Worm (Caenorhabditis elegans) whole organism, young adult: ENCODE measurements around the gene trp-1.

Experiments
- F49E8.2 ChIP-seq: sonication (generic microtip); optimal IDR thresholded peaks from 3 replicates; lab custom pipeline; 2017; ENCODE audit warnings: missing genetic modification characterization, mild to moderate bottlenecking, missing compliant biosample characterization, antibody characterized with exemption, moderate library complexity; ENCODE audit not compliant: insufficient read depth
- Y53F4B.3 ChIP-seq: fragments of 200-800 bp; sonication (Bioruptor generic); IDR thresholded peaks from 2 replicates; pipeline ENCODE4 v1.3.6; 2022; ENCODE audit warnings: missing genetic modification reagents, missing genetic modification characterization, missing compliant biosample characterization
- ama-1 ChIP-seq, 3 experiments: fragments of 150-350 bp in 1 of 3; sonication (generic microtip) in 2 of 3; optimal IDR thresholded peaks; 2 replicates each; lab custom pipeline; 2014 to 2018; ENCODE audit warnings: missing biosample characterization in 2 of 3, missing genetic modification characterization in 2 of 3, missing genetic modification reagents in 2 of 3
- let-526 ChIP-seq: fragments of 200-800 bp; sonication (Bioruptor generic); IDR thresholded peaks from 2 replicates; pipeline ENCODE4 v1.3.6; 2022; ENCODE audit warnings: missing genetic modification reagents, missing genetic modification characterization, missing compliant biosample characterization
- lin-40 ChIP-seq: sonication (generic microtip); optimal IDR thresholded peaks from 2 replicates; lab custom pipeline; 2016; ENCODE audit warnings: missing genetic modification characterization, mild to moderate bottlenecking, missing compliant biosample characterization, missing genotype, missing genetic modification reagents
- mes-4 ChIP-seq: sonication (generic microtip); optimal IDR thresholded peaks from 2 replicates; lab custom pipeline; 2016; ENCODE audit warnings: missing genotype, missing genetic modification characterization, missing compliant biosample characterization
- nhr-90 ChIP-seq: sonication (generic microtip); optimal IDR thresholded peaks from 2 replicates; lab custom pipeline; 2016; ENCODE audit warnings: missing genotype, mild to moderate bottlenecking, missing genetic modification characterization, missing compliant biosample characterization
- rcor-1 ChIP-seq: fragments of 200-800 bp; sonication (Bioruptor generic); IDR thresholded peaks from 2 replicates; pipeline ENCODE4 v1.3.6; 2022; ENCODE audit warnings: missing genetic modification reagents, missing genetic modification characterization, missing compliant biosample characterization
- snpc-3.4 ChIP-seq: sonication (generic microtip); optimal IDR thresholded peaks from 2 replicates; lab custom pipeline; 2017; ENCODE audit warnings: missing genetic modification characterization, mild to moderate bottlenecking, missing compliant biosample characterization, antibody characterized with exemption, moderate library complexity, missing genotype, missing genetic modification reagents

DNA sequence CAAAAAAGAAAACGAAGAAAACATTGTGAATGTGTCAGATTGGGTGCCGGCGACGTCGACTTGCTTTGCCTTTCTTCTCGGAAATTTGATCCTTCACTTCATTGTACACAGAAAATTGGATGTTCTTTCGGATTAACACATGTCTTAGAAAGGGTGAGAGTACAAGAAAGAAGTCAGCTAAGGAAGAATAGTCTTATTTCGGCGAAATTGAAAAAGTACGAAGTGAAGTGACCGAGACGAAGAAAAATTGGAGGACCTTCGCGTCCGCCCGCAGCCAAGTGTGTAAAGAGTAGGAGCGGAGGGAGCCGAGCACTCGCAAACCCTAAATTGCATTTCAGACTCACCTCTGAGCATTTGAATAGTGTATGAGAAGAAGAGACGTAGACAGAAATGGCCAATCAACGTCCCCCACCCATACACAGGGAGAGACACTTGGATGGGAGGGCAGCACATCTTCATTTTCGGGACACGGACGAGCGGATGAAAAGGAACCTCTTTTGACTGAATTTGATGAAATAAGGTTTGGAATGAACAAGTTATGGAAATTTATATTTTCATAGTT, 53.7 kb downstream of the trp-1 start, which contains the start of gene glr-1:
- TF ChIP-seq lin-40: no peak
- no peak for TF ChIP-seq ama-1 (optimal IDR thresholded peaks at IDR 0.05; lab: Kevin White, UChicago)
- TF ChIP-seq ama-1 (GFP tag; optimal IDR thresholded peaks at IDR 0.05; lab: Kevin White, UChicago): no peak
- no peak for TF ChIP-seq nhr-90 (tag; lab: Kevin White, UChicago)
- TF ChIP-seq Y53F4B.3 (GFP tag; lab: Robert Waterston, UW): no peak
- no peak for TF ChIP-seq rcor-1 (GFP tag; lab: Robert Waterston, UW)
- no peak for TF ChIP-seq let-526 (GFP tag; lab: Robert Waterston, UW)
- TF ChIP-seq mes-4: no peak
- no peak for TF ChIP-seq F49E8.2
- no peak for TF ChIP-seq snpc-3.4 (tag; lab: Kevin White, UChicago)
